Worm (Caenorhabditis elegans) whole organism, L3 larva: ENCODE results near the gene C33B4.2.
A peak's percentile ranks its signal among the peaks of the same experiment; 100 is the strongest.

Experiments used
- R02D3.7 ChIP-seq: fragments of 150-350 bp; optimal IDR thresholded peaks from 2 replicates; lab custom pipeline; 2014; ENCODE audit warnings: missing biosample characterization, missing genetic modification characterization
- ZK546.5 ChIP-seq: sonication (generic microtip); optimal IDR thresholded peaks from 2 replicates; lab custom pipeline; 2017; ENCODE audit warnings: missing biosample characterization, missing genetic modification characterization
- aly-2 ChIP-seq: fragments of 150-350 bp; optimal IDR thresholded peaks from 2 replicates; lab custom pipeline; 2014; ENCODE audit warnings: missing biosample characterization, missing genetic modification characterization
- ama-1 ChIP-seq: fragments of 150-350 bp; optimal IDR thresholded peaks from 2 replicates; lab custom pipeline; 2018
- ceh-16 ChIP-seq: sonication (generic microtip); optimal IDR thresholded peaks from 2 replicates; lab custom pipeline; 2017; ENCODE audit warnings: missing biosample characterization, missing genetic modification characterization
- ceh-28 ChIP-seq: fragments of 150-350 bp; optimal IDR thresholded peaks from 2 replicates; lab custom pipeline; 2014; ENCODE audit warnings: missing biosample characterization, missing genetic modification reagents, missing genetic modification characterization
- ceh-82 ChIP-seq: fragments of 150-350 bp; optimal IDR thresholded peaks from 2 replicates; lab custom pipeline; 2014; ENCODE audit warnings: missing biosample characterization, missing genetic modification characterization
- daf-12 ChIP-seq: fragments of 150-350 bp; optimal IDR thresholded peaks from 2 replicates; lab custom pipeline; 2014; ENCODE audit warnings: missing biosample characterization, missing genetic modification reagents, missing genetic modification characterization
- egl-27 ChIP-seq: sonication (generic microtip); optimal IDR thresholded peaks from 4 replicates; lab custom pipeline; 2017; ENCODE audit warnings: missing biosample characterization, missing genetic modification reagents, missing genetic modification characterization
- egl-5 ChIP-seq: fragments of 150-350 bp; optimal IDR thresholded peaks from 2 replicates; lab custom pipeline; 2017; ENCODE audit warnings: missing biosample characterization, missing genetic modification reagents, missing genetic modification characterization, inconsistent platforms
- elt-1 ChIP-seq: fragments of 150-350 bp; optimal IDR thresholded peaks from 2 replicates; lab custom pipeline; 2014; ENCODE audit warnings: missing biosample characterization, missing genetic modification characterization
- elt-2 ChIP-seq: sonication (generic microtip); optimal IDR thresholded peaks from 2 replicates; lab custom pipeline; 2016; ENCODE audit warnings: missing genetic modification reagents, mild to moderate bottlenecking, missing genetic modification characterization, missing compliant biosample characterization
- elt-3 ChIP-seq, 3 experiments: fragments of 150-350 bp in 1 of 3; sonication (generic microtip) in 2 of 3; optimal IDR thresholded peaks; 2 replicates in 2 of 3; 4 replicates in 1 of 3; lab custom pipeline; 2014 to 2017; ENCODE audit warnings: missing biosample characterization in 3 of 3, missing genetic modification characterization in 3 of 3
- eor-1 ChIP-seq, 2 experiments: fragments of 150-350 bp; optimal IDR thresholded peaks; 2 replicates each; lab custom pipeline; 2014 to 2018; ENCODE audit warnings: missing biosample characterization in 2 of 2, missing genetic modification characterization in 2 of 2
- fkh-10 ChIP-seq: sonication (generic microtip); optimal IDR thresholded peaks from 2 replicates; lab custom pipeline; 2017; ENCODE audit warnings: missing biosample characterization, missing genetic modification reagents, missing genetic modification characterization
- fkh-2 ChIP-seq: fragments of 150-350 bp; optimal IDR thresholded peaks from 2 replicates; lab custom pipeline; 2014; ENCODE audit warnings: missing biosample characterization, missing genetic modification reagents, missing genetic modification characterization
- hmg-11 ChIP-seq: sonication (generic microtip); optimal IDR thresholded peaks from 2 replicates; lab custom pipeline; 2016; ENCODE audit warnings: missing genetic modification characterization, missing compliant biosample characterization
- jun-1 ChIP-seq: fragments of 150-350 bp; optimal IDR thresholded peaks from 2 replicates; lab custom pipeline; 2014; ENCODE audit warnings: missing biosample characterization, missing genetic modification reagents, missing genetic modification characterization
- lin-15B ChIP-seq: fragments of 150-350 bp; optimal IDR thresholded peaks from 2 replicates; lab custom pipeline; 2014; ENCODE audit warnings: missing biosample characterization, missing genetic modification characterization
- lsy-12 ChIP-seq: sonication (generic microtip); optimal IDR thresholded peaks from 2 replicates; lab custom pipeline; 2016; ENCODE audit warnings: mild to moderate bottlenecking, missing genetic modification characterization, missing compliant biosample characterization
- nfya-1 ChIP-seq: sonication (generic microtip); optimal IDR thresholded peaks from 2 replicates; lab custom pipeline; 2017; ENCODE audit warnings: missing genetic modification characterization, mild to moderate bottlenecking, missing compliant biosample characterization, antibody characterized with exemption, moderate library complexity; ENCODE audit not compliant: insufficient read depth
- nhr-11 ChIP-seq: fragments of 150-350 bp; optimal IDR thresholded peaks from 2 replicates; lab custom pipeline; 2014; ENCODE audit warnings: missing biosample characterization, missing genetic modification characterization
- nhr-12 ChIP-seq: fragments of 150-350 bp; optimal IDR thresholded peaks from 2 replicates; lab custom pipeline; 2014; ENCODE audit warnings: missing biosample characterization, missing genetic modification characterization
- nhr-23 ChIP-seq: fragments of 150-350 bp; optimal IDR thresholded peaks from 2 replicates; lab custom pipeline; 2014; ENCODE audit warnings: missing biosample characterization, missing genetic modification reagents, missing genetic modification characterization
- nhr-237 ChIP-seq: fragments of 150-350 bp; optimal IDR thresholded peaks from 2 replicates; lab custom pipeline; 2014; ENCODE audit warnings: missing biosample characterization, missing genetic modification characterization
- nhr-25 ChIP-seq: sonication (generic microtip); optimal IDR thresholded peaks from 2 replicates; lab custom pipeline; 2017; ENCODE audit warnings: missing biosample characterization, missing genetic modification characterization
- nhr-43 ChIP-seq: sonication (generic microtip); optimal IDR thresholded peaks from 2 replicates; lab custom pipeline; 2016; ENCODE audit warnings: mild to moderate bottlenecking, missing genetic modification characterization, missing compliant biosample characterization; ENCODE audit not compliant: poor library complexity, severe bottlenecking
- nhr-76 ChIP-seq: fragments of 150-350 bp; sonication (generic microtip); optimal IDR thresholded peaks from 5 replicates; lab custom pipeline; 2014; ENCODE audit warnings: missing biosample characterization, missing genetic modification characterization
- pha-4 ChIP-seq: fragments of 150-350 bp; optimal IDR thresholded peaks from 2 replicates; lab custom pipeline; 2014; ENCODE audit warnings: missing biosample characterization, missing genetic modification reagents, missing genetic modification characterization
- pqm-1 ChIP-seq: fragments of 150-350 bp; optimal IDR thresholded peaks from 2 replicates; lab custom pipeline; 2017; ENCODE audit warnings: missing biosample characterization, missing genetic modification characterization, inconsistent platforms
- snpc-4 ChIP-seq: fragments of 150-350 bp; optimal IDR thresholded peaks from 2 replicates; lab custom pipeline; 2014; ENCODE audit warnings: missing biosample characterization, missing genetic modification characterization
- tbx-2 ChIP-seq: sonication (generic microtip); optimal IDR thresholded peaks from 2 replicates; lab custom pipeline; 2016; ENCODE audit warnings: mild to moderate bottlenecking, missing genetic modification characterization, missing compliant biosample characterization
- unc-39 ChIP-seq: sonication (generic microtip); optimal IDR thresholded peaks from 4 replicates; lab custom pipeline; 2017; ENCODE audit warnings: missing biosample characterization, missing genetic modification characterization
- zag-1 ChIP-seq: fragments of 150-350 bp; optimal IDR thresholded peaks from 2 replicates; lab custom pipeline; 2014; ENCODE audit warnings: missing biosample characterization, missing genetic modification characterization
- ztf-4 ChIP-seq: fragments of 150-350 bp; optimal IDR thresholded peaks from 2 replicates; lab custom pipeline; 2014; ENCODE audit warnings: missing biosample characterization, missing genetic modification characterization

The C33B4.2 gene

DNA sequence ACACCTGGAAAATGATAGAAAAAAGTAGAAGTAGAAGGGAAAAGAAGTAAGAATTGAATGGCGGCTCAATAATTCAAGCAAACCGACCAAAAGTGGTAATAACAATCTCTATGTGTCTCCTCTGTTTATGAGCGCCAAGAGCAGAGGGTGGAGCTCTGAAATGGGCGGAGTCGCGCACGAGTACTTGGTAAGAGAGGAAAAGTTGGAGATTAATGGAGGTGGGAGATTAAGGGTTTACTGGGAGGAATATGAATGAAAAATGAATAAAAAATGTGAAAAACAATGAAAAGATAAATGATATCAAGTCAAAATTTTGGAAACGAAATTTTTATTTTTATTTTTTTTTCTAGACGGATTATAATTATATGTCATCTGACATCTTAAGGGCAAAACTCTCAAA, 5.8 kb upstream of the C33B4.2 start:
- TF ChIP-seq nhr-76 (tag; lab: Kevin White, UChicago) (no peak), ceh-28 (tag; lab: Kevin White, UChicago) (no peak), pha-4 (tag; lab: Kevin White, UChicago) (no peak)

DNA sequence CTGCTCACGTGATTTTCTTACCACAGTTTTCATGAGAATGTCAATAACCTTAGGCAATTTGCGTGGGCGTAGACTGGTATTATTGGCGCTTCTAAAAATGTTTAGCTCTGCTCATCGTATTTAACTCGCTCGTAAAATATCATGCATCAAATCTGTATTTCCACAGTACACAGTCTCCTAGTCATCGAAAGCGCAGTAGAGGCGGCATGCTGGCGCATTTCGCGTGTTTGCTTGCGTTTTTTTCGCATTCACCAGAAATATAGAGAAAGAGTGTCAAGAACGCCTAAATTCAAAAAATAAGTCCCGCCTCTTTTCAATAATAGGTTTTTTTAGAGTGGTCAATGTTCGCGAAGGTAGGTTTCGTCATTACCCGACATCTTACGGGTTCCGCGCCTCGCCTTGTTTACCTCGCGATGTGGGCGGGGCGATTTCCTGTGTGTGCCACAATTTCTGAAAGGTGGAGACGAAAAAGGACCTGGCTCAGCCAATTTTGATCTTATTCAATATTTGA, 4.7 kb upstream of the C33B4.2 start:
- TF ChIP-seq nfya-1 (peak; percentile 52), nhr-12 (tag; lab: Kevin White, UChicago) (no peak), pqm-1 (tag; lab: Kevin White, UChicago) (peak; percentile 51), nhr-23 (peak; percentile 45), snpc-4 (peak; percentile 93), daf-12 (tag; lab: Kevin White, UChicago) (no peak), nhr-25 (tag; lab: Kevin White, UChicago) (peak; percentile 4), nhr-43 (peak; percentile 53), ama-1 (lab: Kevin White, UChicago) (peak; percentile 91), lin-15B (tag; lab: Kevin White, UChicago) (peak; percentile 61), elt-2 (tag; lab: Kevin White, UChicago) (peak; percentile 57), egl-5 (tag; lab: Kevin White, UChicago) (no peak), lsy-12 (tag; lab: Kevin White, UChicago) (peak; percentile 74)

DNA sequence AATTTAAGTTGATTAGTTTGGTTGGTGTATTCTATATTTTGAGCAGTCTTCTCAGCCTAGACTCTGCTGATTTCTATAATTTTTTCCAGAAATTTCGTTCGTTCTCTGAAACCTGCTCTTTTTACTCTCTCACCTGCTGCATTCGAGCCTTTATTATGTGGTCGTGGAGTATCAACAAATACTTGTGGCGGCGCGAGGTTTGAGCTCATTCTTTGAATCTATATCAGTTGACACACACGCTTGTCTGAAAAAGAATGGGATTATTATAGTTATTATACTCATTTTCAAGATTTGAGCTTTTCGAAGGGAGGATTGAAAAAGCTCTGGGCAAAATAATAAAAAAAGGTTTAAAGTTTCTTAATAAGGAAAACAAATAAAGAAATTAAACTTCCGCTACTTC, 4.1 kb upstream of the C33B4.2 start:
- TF ChIP-seq ceh-16 (tag; lab: Kevin White, UChicago) (no peak), elt-3 (tag; optimal IDR thresholded peaks at IDR 0.05; lab: Kevin White, UChicago) (no peak), aly-2 (no peak), egl-27 (tag; lab: Kevin White, UChicago) (no peak), eor-1 (tag; optimal IDR thresholded peaks at IDR 0.05; lab: Kevin White, UChicago) (no peak)

DNA sequence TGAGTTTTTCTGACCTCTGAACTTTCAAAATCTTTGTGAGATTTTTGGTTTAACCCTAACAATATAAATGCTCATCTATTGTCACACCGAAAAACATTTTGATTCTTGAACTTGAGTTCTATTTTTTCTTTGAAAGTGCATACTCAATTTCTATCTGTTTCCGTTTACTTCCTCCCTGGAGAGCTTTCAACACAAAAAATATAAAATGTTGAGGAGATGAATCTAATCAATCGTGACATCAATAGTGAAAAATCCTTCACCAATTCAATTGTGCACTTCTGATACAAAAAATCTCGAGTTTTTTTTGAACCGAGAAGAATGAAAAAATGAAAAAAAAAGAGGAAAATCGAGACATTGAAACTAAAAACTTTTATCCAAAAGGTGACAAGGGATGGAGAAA, 10.2 kb downstream of the C33B4.2 start:
- TF ChIP-seq fkh-10 (GFP tag; lab: Kevin White, UChicago) (peak; percentile 95), nhr-76 (tag; lab: Kevin White, UChicago) (no peak)

DNA sequence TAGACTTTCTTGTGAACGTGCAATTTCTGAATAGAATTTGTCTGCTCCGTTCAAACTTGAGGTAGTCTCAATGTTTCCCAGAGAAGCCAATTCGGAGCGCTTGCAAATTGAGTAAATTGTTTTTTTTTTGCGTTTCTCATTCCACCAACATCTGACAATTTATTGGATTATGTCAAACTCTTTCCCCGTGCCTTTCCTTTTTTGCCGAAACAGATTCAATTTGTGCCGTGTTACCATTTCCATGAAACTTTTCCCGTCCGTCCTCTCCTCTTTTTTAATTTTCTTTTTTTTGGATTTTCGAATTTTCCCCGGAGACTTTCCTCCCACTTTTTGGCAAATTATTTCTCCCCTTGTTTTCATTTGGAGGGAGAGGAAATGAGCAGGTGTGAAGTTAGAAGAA, 18.5 kb downstream of the C33B4.2 start:
- TF ChIP-seq ceh-82 (tag; lab: Kevin White, UChicago) (no peak), R02D3.7 (tag; lab: Kevin White, UChicago) (no peak), eor-1 (tag; optimal IDR thresholded peaks at IDR 0.05; lab: Kevin White, UChicago) (no peak), ceh-28 (tag; lab: Kevin White, UChicago) (no peak), pha-4 (tag; lab: Kevin White, UChicago) (no peak), nfya-1 (no peak), egl-5 (tag; lab: Kevin White, UChicago) (no peak)

DNA sequence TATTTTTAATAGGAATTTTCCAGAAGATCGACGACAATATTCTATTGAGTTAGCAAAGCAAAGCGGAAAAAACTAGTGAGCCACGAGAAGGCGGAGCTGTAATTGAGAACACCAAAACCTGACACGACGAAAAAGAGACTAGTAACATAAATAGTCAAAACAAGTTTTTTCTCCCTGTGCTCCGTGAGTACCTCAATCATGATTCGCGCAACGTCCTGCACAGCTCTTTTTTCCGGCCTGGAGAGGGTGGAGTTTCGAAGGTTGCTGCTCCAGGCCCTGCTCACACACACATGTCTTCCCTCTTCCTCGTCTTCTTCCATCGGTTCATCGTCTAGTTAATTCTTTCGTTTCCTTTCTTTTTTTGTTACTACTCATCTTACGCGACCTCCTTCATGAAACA, 20.3 kb downstream of the C33B4.2 start, which contains the start of gene clh-2:
Gene clh-2 (plus strand): TSS at position 301 of the 400 bp plus-strand sequence.
- TF ChIP-seq nhr-237 (no peak), eor-1 (tag; optimal IDR thresholded peaks at IDR 0.05; lab: Kevin White, UChicago) (no peak), pqm-1 (tag; lab: Kevin White, UChicago) (no peak), snpc-4 (no peak), fkh-2 (tag; lab: Kevin White, UChicago) (no peak), ceh-82 (tag; lab: Kevin White, UChicago) (no peak), ZK546.5 (tag; lab: Kevin White, UChicago) (no peak)
- TF ChIP-seq, all 47 proteins: peak for 0

DNA sequence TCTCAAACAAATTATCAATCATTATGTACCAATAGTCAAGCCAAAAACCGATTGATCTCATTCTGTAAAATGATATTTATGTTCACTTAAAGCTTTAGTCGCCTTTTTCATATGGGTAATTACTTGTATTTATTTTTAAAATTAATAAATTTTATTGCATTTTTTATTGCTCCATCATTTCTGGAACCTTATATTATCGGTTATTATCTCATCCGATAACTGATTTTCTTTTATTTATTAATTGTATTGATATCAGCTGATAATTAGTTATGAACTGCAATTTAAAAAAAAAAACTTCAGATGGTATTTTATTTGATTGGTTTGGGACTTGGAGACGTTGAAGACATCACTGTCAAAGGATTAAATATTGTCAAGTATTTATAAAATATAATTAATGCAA, 22.1 kb downstream of the C33B4.2 start, which contains the start of gene dph-5:
Gene dph-5 (plus strand): TSS at position 301 of the 400 bp plus-strand sequence.
- TF ChIP-seq pha-4 (tag; lab: Kevin White, UChicago) (no peak), nhr-25 (tag; lab: Kevin White, UChicago) (no peak), egl-5 (tag; lab: Kevin White, UChicago) (no peak), hmg-11 (tag; lab: Kevin White, UChicago) (no peak), nfya-1 (no peak), tbx-2 (tag; lab: Kevin White, UChicago) (no peak), elt-3 (tag; optimal IDR thresholded peaks at IDR 0.05; lab: Kevin White, UChicago) (no peak), jun-1 (tag; lab: Kevin White, UChicago) (no peak), nhr-23 (no peak), unc-39 (tag; lab: Kevin White, UChicago) (no peak), nhr-11 (tag; lab: Kevin White, UChicago) (no peak), ztf-4 (tag; lab: Kevin White, UChicago) (no peak), zag-1 (tag; lab: Kevin White, UChicago) (no peak), fkh-10 (GFP tag; lab: Kevin White, UChicago) (no peak), elt-2 (tag; lab: Kevin White, UChicago) (no peak), elt-1 (no peak)
